Worm (Caenorhabditis elegans) whole organism, L2 larva: ENCODE measurements around the gene fbxc-42.

ENCODE experiments used
- ceh-82 ChIP-seq: fragments of 150-350 bp; optimal IDR thresholded peaks from 2 replicates; lab custom pipeline; 2014; ENCODE audit warnings: missing biosample characterization, missing genetic modification characterization
- mab-5 ChIP-seq: fragments of 150-350 bp; optimal IDR thresholded peaks from 2 replicates; lab custom pipeline; 2014; ENCODE audit warnings: missing biosample characterization, missing genetic modification characterization
- nhr-10 ChIP-seq: sonication (generic microtip); optimal IDR thresholded peaks from 2 replicates; lab custom pipeline; 2017; ENCODE audit warnings: missing biosample characterization, missing genetic modification characterization
- nhr-12 ChIP-seq: fragments of 150-350 bp; optimal IDR thresholded peaks from 2 replicates; lab custom pipeline; 2014; ENCODE audit warnings: missing biosample characterization, missing genetic modification characterization
- nhr-129 ChIP-seq: fragments of 150-350 bp; optimal IDR thresholded peaks from 2 replicates; lab custom pipeline; 2014; ENCODE audit warnings: missing biosample characterization, missing genetic modification characterization
- nhr-6 ChIP-seq: fragments of 150-350 bp; optimal IDR thresholded peaks from 2 replicates; lab custom pipeline; 2014; ENCODE audit warnings: missing biosample characterization, missing genetic modification characterization
- nhr-77 ChIP-seq: fragments of 150-350 bp; optimal IDR thresholded peaks from 2 replicates; lab custom pipeline; 2014; ENCODE audit warnings: missing biosample characterization, missing genetic modification characterization
- unc-55 ChIP-seq: fragments of 150-350 bp; sonication (generic microtip); optimal IDR thresholded peaks from 3 replicates; lab custom pipeline; 2014; ENCODE audit warnings: missing biosample characterization, missing genetic modification reagents, missing genetic modification characterization

- TF ChIP-seq nhr-77 (tag; lab: Kevin White, UChicago) (no peak), nhr-10 (tag; lab: Kevin White, UChicago) (no peak), ceh-82 (no peak), unc-55 (GFP tag; lab: Kevin White, UChicago) (no peak), nhr-6 (tag; lab: Kevin White, UChicago) (no peak), nhr-12 (tag; lab: Kevin White, UChicago) (no peak), mab-5 (no peak), nhr-129 (tag; lab: Kevin White, UChicago) (no peak)
Observed at ce11 chrII:988437-988836, 3.0 kb upstream of the fbxc-42 start, which contains the start of gene fbxc-39.
